Worm (Caenorhabditis elegans) whole organism, young adult: ENCODE data around the gene F47F2.3.

Experiments used
- B0019.2 ChIP-seq: fragments of 200-800 bp; sonication (Bioruptor generic); conservative IDR thresholded peaks from 2 replicates; pipeline ENCODE4 v1.3.6; 2022; ENCODE audit warnings: missing genetic modification reagents, missing genetic modification characterization, missing compliant biosample characterization
- F23B12.7 ChIP-seq: sonication (generic microtip); optimal IDR thresholded peaks from 2 replicates; lab custom pipeline; 2017; ENCODE audit warnings: missing genetic modification characterization, mild to moderate bottlenecking, missing compliant biosample characterization, antibody characterized with exemption, moderate library complexity; ENCODE audit not compliant: insufficient read depth
- F37B4.10 ChIP-seq: fragments of 200-800 bp; sonication (Bioruptor generic); IDR thresholded peaks from 2 replicates; pipeline ENCODE4 v1.3.6; 2022; ENCODE audit warnings: missing genetic modification characterization, missing compliant biosample characterization
- F49E8.2 ChIP-seq: sonication (generic microtip); optimal IDR thresholded peaks from 3 replicates; lab custom pipeline; 2017; ENCODE audit warnings: missing genetic modification characterization, mild to moderate bottlenecking, missing compliant biosample characterization, antibody characterized with exemption, moderate library complexity; ENCODE audit not compliant: insufficient read depth
- F52B5.7 ChIP-seq: sonication (generic microtip); optimal IDR thresholded peaks from 2 replicates; lab custom pipeline; 2016; ENCODE audit warnings: mild to moderate bottlenecking, missing genetic modification characterization, missing compliant biosample characterization
- F57A8.1 ChIP-seq: fragments of 200-800 bp; sonication (Bioruptor generic); optimal IDR thresholded peaks from 2 replicates; lab custom pipeline; 2018; ENCODE audit warnings: mild to moderate bottlenecking, missing genetic modification characterization, moderate library complexity, missing compliant biosample characterization
- K11D2.4 ChIP-seq: fragments of 200-800 bp; sonication (Bioruptor generic); IDR thresholded peaks from 2 replicates; pipeline ENCODE4 v1.3.6; 2022; ENCODE audit warnings: missing genetic modification reagents, missing genetic modification characterization, missing compliant biosample characterization
- T07F8.4 ChIP-seq: sonication (generic microtip); optimal IDR thresholded peaks from 2 replicates; lab custom pipeline; 2016; ENCODE audit warnings: mild to moderate bottlenecking, missing genetic modification characterization, moderate library complexity, missing compliant biosample characterization
- Y53F4B.3 ChIP-seq: fragments of 200-800 bp; sonication (Bioruptor generic); IDR thresholded peaks from 2 replicates; pipeline ENCODE4 v1.3.6; 2022; ENCODE audit warnings: missing genetic modification reagents, missing genetic modification characterization, missing compliant biosample characterization
- akir-1 ChIP-seq: fragments of 200-800 bp; sonication (Bioruptor generic); optimal IDR thresholded peaks from 2 replicates; lab custom pipeline; 2018; ENCODE audit warnings: mild to moderate bottlenecking, missing genetic modification characterization, moderate library complexity, missing compliant biosample characterization
- attf-5 ChIP-seq: fragments of 200-800 bp; sonication (Bioruptor generic); optimal IDR thresholded peaks from 2 replicates; lab custom pipeline; 2018; ENCODE audit warnings: mild to moderate bottlenecking, missing genetic modification characterization, missing compliant biosample characterization
- bed-1 ChIP-seq: fragments of 200-800 bp; sonication (Bioruptor generic); IDR thresholded peaks from 2 replicates; pipeline ENCODE4 v1.3.6; 2022; ENCODE audit warnings: missing genetic modification reagents, missing genetic modification characterization, missing compliant biosample characterization
- bed-2 ChIP-seq: fragments of 200-800 bp; sonication (Bioruptor generic); IDR thresholded peaks from 2 replicates; pipeline ENCODE4 v1.3.6; 2022; ENCODE audit warnings: missing genetic modification reagents, missing genetic modification characterization, missing compliant biosample characterization
- ccch-3 ChIP-seq: fragments of 200-800 bp; sonication (Bioruptor generic); optimal IDR thresholded peaks from 2 replicates; lab custom pipeline; 2018; ENCODE audit warnings: mild to moderate bottlenecking, missing genetic modification characterization, missing compliant biosample characterization
- ceh-27 ChIP-seq: fragments of 200-800 bp; sonication (Bioruptor generic); optimal IDR thresholded peaks from 2 replicates; lab custom pipeline; 2018; ENCODE audit warnings: mild to moderate bottlenecking, missing genetic modification characterization, moderate library complexity, missing compliant biosample characterization
- dox-1 ChIP-seq: fragments of 200-800 bp; sonication (Bioruptor generic); IDR thresholded peaks from 2 replicates; pipeline ENCODE4 v1.3.6; 2022; ENCODE audit warnings: missing genetic modification reagents, missing genetic modification characterization, missing compliant biosample characterization
- dpl-1 ChIP-seq: fragments of 150-350 bp; optimal IDR thresholded peaks from 2 replicates; lab custom pipeline; 2014; ENCODE audit warnings: missing biosample characterization, missing genetic modification reagents, missing genetic modification characterization
- egl-18 ChIP-seq: fragments of 200-800 bp; sonication (Bioruptor generic); IDR thresholded peaks from 2 replicates; pipeline ENCODE4 v1.3.6; 2022; ENCODE audit warnings: missing genetic modification reagents, missing genetic modification characterization, missing compliant biosample characterization
- ekl-4 ChIP-seq: fragments of 200-800 bp; sonication (Bioruptor generic); IDR thresholded peaks from 2 replicates; pipeline ENCODE4 v1.3.6; 2022; ENCODE audit warnings: missing genetic modification reagents, missing genetic modification characterization, missing compliant biosample characterization
- gei-17 ChIP-seq: fragments of 200-800 bp; sonication (Bioruptor generic); optimal IDR thresholded peaks from 2 replicates; lab custom pipeline; 2018; ENCODE audit warnings: mild to moderate bottlenecking, missing genetic modification characterization, missing compliant biosample characterization
- hlh-12 ChIP-seq: sonication (generic microtip); optimal IDR thresholded peaks from 2 replicates; lab custom pipeline; 2016; ENCODE audit warnings: missing genetic modification characterization, missing compliant biosample characterization
- let-526 ChIP-seq: fragments of 200-800 bp; sonication (Bioruptor generic); IDR thresholded peaks from 2 replicates; pipeline ENCODE4 v1.3.6; 2022; ENCODE audit warnings: missing genetic modification reagents, missing genetic modification characterization, missing compliant biosample characterization
- lin-26 ChIP-seq: fragments of 200-800 bp; sonication (Bioruptor generic); IDR thresholded peaks from 2 replicates; pipeline ENCODE4 v1.3.6; 2022; ENCODE audit warnings: missing genetic modification reagents, missing genetic modification characterization, missing compliant biosample characterization
- lir-1 ChIP-seq: fragments of 200-800 bp; sonication (Bioruptor generic); conservative IDR thresholded peaks from 2 replicates; pipeline ENCODE4 v1.3.6; 2022; ENCODE audit warnings: missing genetic modification reagents, missing genetic modification characterization, missing compliant biosample characterization
- nfya-2 ChIP-seq: fragments of 200-800 bp; sonication (Bioruptor generic); IDR thresholded peaks from 2 replicates; pipeline ENCODE4 v1.3.6; 2022; ENCODE audit warnings: missing genetic modification reagents, missing genetic modification characterization, missing compliant biosample characterization
- nfyb-1 ChIP-seq: fragments of 200-800 bp; sonication (Bioruptor generic); IDR thresholded peaks from 2 replicates; pipeline ENCODE4 v1.3.6; 2022; ENCODE audit warnings: missing genetic modification reagents, missing genetic modification characterization, missing compliant biosample characterization
- nhr-90 ChIP-seq: sonication (generic microtip); optimal IDR thresholded peaks from 2 replicates; lab custom pipeline; 2016; ENCODE audit warnings: missing genotype, mild to moderate bottlenecking, missing genetic modification characterization, missing compliant biosample characterization
- sptf-2 ChIP-seq: fragments of 200-800 bp; sonication (Bioruptor generic); optimal IDR thresholded peaks from 2 replicates; lab custom pipeline; 2018; ENCODE audit warnings: mild to moderate bottlenecking, missing genetic modification characterization, missing compliant biosample characterization
- tlf-1 ChIP-seq: fragments of 200-800 bp; sonication (Bioruptor generic); optimal IDR thresholded peaks from 2 replicates; lab custom pipeline; 2018; ENCODE audit warnings: mild to moderate bottlenecking, missing genetic modification characterization, missing compliant biosample characterization
- unc-62 ChIP-seq: fragments of 150-350 bp; optimal IDR thresholded peaks from 2 replicates; lab custom pipeline; 2014; ENCODE audit warnings: missing biosample characterization, missing genetic modification reagents, missing genetic modification characterization
- xnd-1 ChIP-seq: sonication (generic microtip); optimal IDR thresholded peaks from 2 replicates; lab custom pipeline; 2016; ENCODE audit warnings: missing genotype, missing genetic modification reagents, missing genetic modification characterization, missing compliant biosample characterization
- ztf-26 ChIP-seq: sonication (generic microtip); optimal IDR thresholded peaks from 2 replicates; lab custom pipeline; 2017; ENCODE audit warnings: missing genetic modification characterization, missing compliant biosample characterization
- ztf-6 ChIP-seq: fragments of 200-800 bp; sonication (Bioruptor generic); IDR thresholded peaks from 2 replicates; pipeline ENCODE4 v1.3.6; 2022; ENCODE audit warnings: missing genetic modification reagents, missing genetic modification characterization, missing compliant biosample characterization

The F47F2.3 gene

DNA sequence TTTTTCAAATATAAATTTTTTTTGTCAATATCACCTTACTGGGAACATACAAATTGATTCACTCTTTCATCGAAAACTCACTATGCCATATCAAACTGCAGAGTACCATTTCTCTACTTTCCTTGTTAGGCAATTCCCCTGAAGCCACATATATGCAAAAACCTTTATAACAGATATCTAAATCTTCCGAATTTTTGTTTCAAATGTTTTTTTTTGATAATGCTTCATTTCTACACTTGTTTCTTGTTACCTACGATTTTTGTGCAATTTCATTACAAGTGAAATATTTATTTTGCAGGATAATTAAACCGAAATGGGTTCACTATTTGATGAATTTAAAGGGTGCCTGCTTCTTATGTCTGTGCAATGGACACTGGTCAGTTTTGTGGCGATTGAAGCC lies 24.6 kb upstream of the F47F2.3 start, which contains the start of gene T22B2.2:
T22B2.2 (plus strand) TSS at position 301 of the 400 bp plus-strand sequence.
- TF ChIP-seq Y53F4B.3 (GFP tag; lab: Robert Waterston, UW) (no peak), F57A8.1 (GFP tag; lab: Kevin White, UChicago) (no peak), nhr-90 (tag; lab: Kevin White, UChicago) (no peak), lin-26 (no peak), gei-17 (GFP tag; lab: Kevin White, UChicago) (no peak), F52B5.7 (no peak), xnd-1 (no peak), egl-18 (GFP tag; lab: Robert Waterston, UW) (no peak), sptf-2 (GFP tag; lab: Kevin White, UChicago) (no peak), bed-2 (GFP tag; lab: Robert Waterston, UW) (no peak), hlh-12 (tag; lab: Kevin White, UChicago) (no peak), let-526 (GFP tag; lab: Robert Waterston, UW) (no peak), B0019.2 (GFP tag; lab: Robert Waterston, UW) (no peak), nfya-2 (GFP tag; lab: Robert Waterston, UW) (no peak), nfyb-1 (GFP tag; lab: Robert Waterston, UW) (no peak), F37B4.10 (GFP tag; lab: Robert Waterston, UW) (no peak), ekl-4 (no peak), dox-1 (GFP tag; lab: Robert Waterston, UW) (no peak), ztf-6 (GFP tag; lab: Robert Waterston, UW) (no peak), T07F8.4 (no peak)
- TF ChIP-seq, all 124 proteins: peak for 0

DNA sequence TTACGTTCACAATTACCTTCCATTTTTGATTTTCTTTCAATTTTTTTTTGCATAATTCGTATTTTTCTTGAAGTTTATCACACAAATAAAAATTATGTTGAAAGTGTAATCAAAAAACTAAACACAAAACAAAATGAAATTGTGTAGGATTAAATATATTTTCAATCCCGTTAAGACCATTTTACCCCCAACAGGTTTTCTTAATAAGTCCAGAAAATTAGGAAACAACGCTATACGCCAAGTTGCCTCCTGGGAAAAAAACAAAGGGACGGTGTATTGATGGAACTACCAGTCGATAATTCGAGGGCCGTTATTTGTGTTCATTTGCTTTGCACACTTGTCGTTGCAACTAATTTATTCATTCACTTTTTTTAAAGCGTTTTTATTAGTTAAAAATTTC lies 24.2 kb upstream of the F47F2.3 start:
- no peak for TF ChIP-seq B0019.2 (GFP tag; lab: Robert Waterston, UW)
- no peak for TF ChIP-seq ekl-4
- TF ChIP-seq K11D2.4 (GFP tag; lab: Robert Waterston, UW) = no peak
- no peak for TF ChIP-seq nfyb-1 (GFP tag; lab: Robert Waterston, UW)

DNA sequence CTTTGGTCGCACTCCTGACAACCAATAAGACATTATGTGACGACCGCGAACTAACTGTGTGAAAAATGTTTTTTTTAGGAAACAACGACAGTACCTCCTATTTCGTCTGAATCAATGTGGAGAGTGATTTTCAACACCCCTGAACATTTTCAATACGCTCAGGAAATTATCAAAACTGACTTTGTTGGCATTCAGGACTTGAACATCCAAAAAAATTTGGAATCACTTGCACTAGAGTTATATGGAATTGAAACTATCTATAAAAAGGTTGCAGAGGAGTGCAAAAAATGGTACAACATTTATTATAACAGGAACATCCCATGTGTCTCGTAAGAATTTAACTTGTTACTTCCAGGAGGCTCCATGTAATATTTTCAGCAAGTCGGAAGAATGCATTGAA lies 22.7 kb upstream of the F47F2.3 start:
- TF ChIP-seq hlh-12 (tag; lab: Kevin White, UChicago) (no peak), attf-5 (GFP tag; lab: Kevin White, UChicago) (no peak), ccch-3 (no peak), tlf-1 (no peak), F52B5.7 (no peak), dpl-1 (GFP tag; lab: Kevin White, UChicago) (no peak), unc-62 (GFP tag; lab: Kevin White, UChicago) (no peak), F49E8.2 (tag; lab: Kevin White, UChicago) (no peak), akir-1 (no peak), bed-1 (GFP tag; lab: Robert Waterston, UW) (no peak), sptf-2 (GFP tag; lab: Kevin White, UChicago) (no peak), ceh-27 (GFP tag; lab: Kevin White, UChicago) (no peak), ztf-26 (tag; lab: Kevin White, UChicago) (no peak), ztf-6 (GFP tag; lab: Robert Waterston, UW) (no peak)

DNA sequence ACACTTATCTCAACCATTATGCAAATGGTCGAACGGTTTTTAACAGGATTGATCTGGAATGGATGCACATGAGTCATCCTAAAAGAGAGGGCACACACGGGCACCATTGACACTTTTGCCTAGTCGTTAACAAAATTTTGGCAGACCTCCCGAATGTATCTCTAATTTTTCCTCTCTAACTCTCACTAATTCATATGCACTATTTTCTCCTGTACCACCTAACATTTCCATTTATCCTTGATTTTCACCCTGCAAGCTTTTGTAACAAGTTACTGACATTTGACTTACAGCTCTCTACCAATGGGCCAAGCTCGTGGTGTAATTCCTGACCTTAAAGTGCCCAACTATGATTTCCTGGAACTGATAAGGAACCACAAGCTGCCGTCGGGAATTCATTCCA lies 21.5 kb upstream of the F47F2.3 start, which contains the start of gene T22B2.3:
T22B2.3 (plus strand) TSS at position 301 of the 400 bp plus-strand sequence.
- no peak for TF ChIP-seq F23B12.7 (tag; lab: Kevin White, UChicago)
- no peak for TF ChIP-seq ccch-3
- no peak for TF ChIP-seq lir-1 (GFP tag; lab: Robert Waterston, UW)
